Fruit fly (Drosophila melanogaster): ENCODE results near the gene CG5707.

Gene CG5707

dm6 chr3L:2158689-2159310 lies 33.2 kb downstream of the CG5707 start (continued):
- TF ChIP-seq tna (GFP tag; IDR thresholded peaks at IDR 0.05; ENCODE audit: partially characterized antibody) (no peak), sisA (GFP tag; IDR thresholded peaks at IDR 0.05) (peak; percentile 62), Dad (GFP tag; optimal IDR thresholded peaks at IDR 0.05) (no peak), CrebB (tag; optimal IDR thresholded peaks at IDR 0.05) (no peak), CG18476 (GFP tag; optimal IDR thresholded peaks at IDR 0.05) (no peak), Lim3 (GFP tag; IDR thresholded peaks at IDR 0.05) (no peak), gsb-n (tag; optimal IDR thresholded peaks at IDR 0.05) (peak; percentile 69), CG1233 (GFP tag; optimal IDR thresholded peaks at IDR 0.05) (no peak), YL-1 (GFP tag; optimal IDR thresholded peaks at IDR 0.05) (no peak), salm (tag; optimal IDR thresholded peaks at IDR 0.05) (no peak), hb (GFP tag; IDR thresholded peaks at IDR 0.05; ENCODE audit: partially characterized antibody) (no peak), vfl (GFP tag; optimal IDR thresholded peaks at IDR 0.05) (no peak), Nf-YC (tag; optimal IDR thresholded peaks at IDR 0.05) (no peak), Hr78 (GFP tag; optimal IDR thresholded peaks at IDR 0.05) (peak in 1 of 2 experiments; percentile 77), CG6175 (GFP tag; IDR thresholded peaks at IDR 0.05) (no peak), CG12071 (GFP tag; optimal IDR thresholded peaks at IDR 0.05) (no peak), HLH3B (GFP tag; IDR thresholded peaks at IDR 0.05) (peak; percentile 62), chif (GFP tag; optimal IDR thresholded peaks at IDR 0.05) (peak; percentile 2 to 46), gsb (GFP tag; IDR thresholded peaks at IDR 0.05) (no peak), repo (GFP tag; optimal IDR thresholded peaks at IDR 0.05) (no peak), CG2889 (GFP tag; IDR thresholded peaks at IDR 0.05) (no peak), CG17829 (tag; optimal IDR thresholded peaks at IDR 0.05) (peak; percentile 66), chn (GFP tag; optimal IDR thresholded peaks at IDR 0.05) (no peak), pfk (GFP tag; optimal IDR thresholded peaks at IDR 0.05) (no peak), rib (GFP tag; IDR thresholded peaks at IDR 0.05) (no peak), pzg (GFP tag; optimal IDR thresholded peaks at IDR 0.05) (no peak), ERR (GFP tag; optimal IDR thresholded peaks at IDR 0.05) (no peak), nom (GFP tag; optimal IDR thresholded peaks at IDR 0.05) (no peak), nerfin-2 (GFP tag; IDR thresholded peaks at IDR 0.05; ENCODE audit: partially characterized antibody) (no peak), CG11085 (GFP tag; IDR thresholded peaks at IDR 0.05) (no peak), CG4404 (GFP tag; IDR thresholded peaks at IDR 0.05) (0 out of 2 replicates have a peak, but pooled peaks have one; percentile 19), odd (GFP tag; optimal IDR thresholded peaks at IDR 0.05) (no peak), H2.0 (GFP tag; IDR thresholded peaks at IDR 0.05) (no peak), CG7271 (tag; optimal IDR thresholded peaks at IDR 0.05) (no peak), CG3163 (GFP tag; optimal IDR thresholded peaks at IDR 0.05) (no peak), CG11695 (GFP tag; IDR thresholded peaks at IDR 0.05) (peak; percentile 59; the same call in 2 of the 3 replicates), CG17361 (GFP tag; IDR thresholded peaks at IDR 0.05) (peak; percentile 64), Sox102F (GFP tag; optimal IDR thresholded peaks at IDR 0.05) (peak; percentile 72), TFAM (GFP tag; optimal IDR thresholded peaks at IDR 0.05) (no peak), Poxn (GFP tag; IDR thresholded peaks at IDR 0.05) (no peak), Dp (GFP tag; optimal IDR thresholded peaks at IDR 0.05) (no peak), Taf1 (GFP tag; IDR thresholded peaks at IDR 0.05) (no peak), CG16863 (GFP tag; optimal IDR thresholded peaks at IDR 0.05) (peak; percentile 19), Lhr (GFP tag; optimal IDR thresholded peaks at IDR 0.05) (no peak), Ada2b (GFP tag; IDR thresholded peaks at IDR 0.05) (0 out of 2 replicates have a peak, but pooled peaks have one; percentile 24), CG1529 (GFP tag; optimal IDR thresholded peaks at IDR 0.05) (peak; percentile 45), slp2 (GFP tag; optimal IDR thresholded peaks at IDR 0.05) (no peak), corto (GFP tag; optimal IDR thresholded peaks at IDR 0.05) (no peak), tx (GFP tag; optimal IDR thresholded peaks at IDR 0.05) (no peak), Asciz (GFP tag; optimal IDR thresholded peaks at IDR 0.05) (peak; percentile 54)
